Fruit fly (Drosophila melanogaster) whole organism, wandering third instar larva: ENCODE measurements around the gene Tsp96F.

Source experiments
- Abd-B ChIP-seq: fragments of >200 bp; optimal IDR thresholded peaks from 2 replicates; lab custom pipeline; 2017; ENCODE audit warnings: missing biosample characterization, missing genetic modification characterization
- CG32264 ChIP-seq: fragments of 200-800 bp; sonication (Bioruptor generic); optimal IDR thresholded peaks from 2 replicates; lab custom pipeline; 2016; ENCODE audit warnings: missing biosample characterization, missing genetic modification characterization
- Hnf4 ChIP-seq: fragments of 200-800 bp; sonication (Bioruptor generic); optimal IDR thresholded peaks from 2 replicates; lab custom pipeline; 2016; ENCODE audit warnings: missing biosample characterization, mild to moderate bottlenecking, missing genetic modification characterization
- Hr78 ChIP-seq: fragments of >200 bp; optimal IDR thresholded peaks from 2 replicates; lab custom pipeline; 2017; ENCODE audit warnings: missing biosample characterization, missing genetic modification characterization
- Myc ChIP-seq: fragments of >200 bp; optimal IDR thresholded peaks from 2 replicates; lab custom pipeline; 2017
- N ChIP-seq: fragments of >200 bp; optimal IDR thresholded peaks from 2 replicates; lab custom pipeline; 2018; ENCODE audit warnings: missing biosample characterization, missing external identifiers, missing genetic modification characterization
- br ChIP-seq: fragments of 200-800 bp; sonication (Bioruptor generic); optimal IDR thresholded peaks from 2 replicates; lab custom pipeline; 2016; ENCODE audit warnings: missing biosample characterization, missing genetic modification characterization
- brk ChIP-seq: fragments of 200-800 bp; sonication (Bioruptor generic); optimal IDR thresholded peaks from 2 replicates; lab custom pipeline; 2016; ENCODE audit warnings: missing biosample characterization, mild to moderate bottlenecking, missing genetic modification characterization
- dl ChIP-seq, 2 experiments: fragments of 175-275, 200-275 bp in 1 of 2; fragments of 200-275 bp in 1 of 2; sonication (Bioruptor generic); optimal IDR thresholded peaks; lab custom pipeline; 2018; ENCODE audit warnings: mild to moderate bottlenecking in 2 of 2, missing biosample characterization in 2 of 2, missing genetic modification characterization in 2 of 2, moderate library complexity in 2 of 2; ENCODE audit not compliant: partially characterized antibody in 2 of 2, insufficient read depth in 1 of 2
- dsf ChIP-seq: sonication (Bioruptor generic); optimal IDR thresholded peaks from 2 replicates; lab custom pipeline; 2016; ENCODE audit warnings: missing biosample characterization, missing genetic modification characterization, borderline replicate concordance
- lola ChIP-seq: fragments of >200 bp; optimal IDR thresholded peaks from 2 replicates; lab custom pipeline; 2017; ENCODE audit warnings: missing biosample characterization, missing genetic modification characterization
- pan ChIP-seq: fragments of >200 bp; optimal IDR thresholded peaks from 2 replicates; lab custom pipeline; 2017
- psq ChIP-seq: fragments of 200-800 bp; sonication (Bioruptor generic); optimal IDR thresholded peaks from 3 replicates; lab custom pipeline; 2017; ENCODE audit warnings: missing biosample characterization, mild to moderate bottlenecking, missing genetic modification characterization, moderate library complexity
- rgr ChIP-seq: fragments of 200-800 bp; sonication (Bioruptor generic); optimal IDR thresholded peaks from 3 replicates; lab custom pipeline; 2016; ENCODE audit warnings: missing biosample characterization, mild to moderate bottlenecking, missing genetic modification characterization

DNA sequence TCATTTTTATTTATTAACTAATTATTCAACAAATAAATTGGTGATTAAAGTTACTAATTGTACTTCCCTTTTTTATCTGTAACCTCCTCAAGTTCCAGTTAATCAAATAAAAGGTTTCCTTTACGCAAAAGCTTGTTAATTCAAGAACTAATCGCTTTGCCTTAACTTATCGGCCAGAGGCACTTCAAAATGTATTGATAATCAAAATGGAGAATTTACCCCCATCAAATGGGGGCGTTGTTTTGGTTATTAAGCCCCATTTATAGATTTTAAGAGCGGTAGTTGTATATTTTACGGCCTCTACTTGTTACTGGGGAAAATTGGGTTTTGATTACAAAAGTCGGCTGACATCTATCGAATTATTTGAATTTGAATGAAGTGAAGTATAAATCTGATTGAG lies 18.5 kb upstream of the Tsp96F start, which contains the start of gene CG31091:
- TF ChIP-seq pan (no peak), dl (GFP tag; optimal IDR thresholded peaks at IDR 0.05; lab: Kevin White, UChicago; ENCODE audit: insufficient read depth in 1 of 2, partially characterized antibody in 2 of 2) (no peak), rgr (GFP tag; lab: Kevin White, UChicago) (no peak), Abd-B (GFP tag; lab: Kevin White, UChicago) (no peak), Hr78 (GFP tag; lab: Kevin White, UChicago) (no peak), br (GFP tag; lab: Kevin White, UChicago) (no peak), psq (GFP tag; lab: Kevin White, UChicago) (no peak), lola (GFP tag; lab: Kevin White, UChicago) (no peak), brk (GFP tag; lab: Kevin White, UChicago) (no peak), Hnf4 (GFP tag; lab: Kevin White, UChicago) (no peak), Myc (lab: Kevin White, UChicago) (no peak), dsf (GFP tag; lab: Kevin White, UChicago) (no peak), N (GFP tag; lab: Kevin White, UChicago) (no peak), CG32264 (GFP tag; lab: Kevin White, UChicago) (no peak)
